Fruit fly (Drosophila melanogaster) whole organism, wandering third instar larva: ENCODE measurements around the gene sas.

ENCODE experiments used
- Abd-B ChIP-seq: fragments of >200 bp; optimal IDR thresholded peaks from 2 replicates; lab custom pipeline; 2017; ENCODE audit warnings: missing biosample characterization, missing genetic modification characterization
- CG32264 ChIP-seq: fragments of 200-800 bp; sonication (Bioruptor generic); optimal IDR thresholded peaks from 2 replicates; lab custom pipeline; 2016; ENCODE audit warnings: missing biosample characterization, missing genetic modification characterization
- CrebA ChIP-seq: fragments of 200-800 bp; sonication (Bioruptor generic); optimal IDR thresholded peaks from 2 replicates; lab custom pipeline; 2016; ENCODE audit warnings: missing biosample characterization, mild to moderate bottlenecking, missing genetic modification characterization, borderline replicate concordance
- Dfd ChIP-seq: fragments of >200 bp; optimal IDR thresholded peaks from 2 replicates; lab custom pipeline; 2017; ENCODE audit warnings: missing biosample characterization, missing genetic modification characterization
- GATAd ChIP-seq: sonication (Bioruptor generic); optimal IDR thresholded peaks from 2 replicates; lab custom pipeline; 2016; ENCODE audit warnings: missing biosample characterization, missing genetic modification characterization
- HLH106 ChIP-seq: fragments of 200-800 bp; optimal IDR thresholded peaks from 3 replicates; lab custom pipeline; 2019; ENCODE audit warnings: missing biosample characterization, mild to moderate bottlenecking, missing genetic modification characterization, moderate library complexity
- Hnf4 ChIP-seq: fragments of 200-800 bp; sonication (Bioruptor generic); optimal IDR thresholded peaks from 2 replicates; lab custom pipeline; 2016; ENCODE audit warnings: missing biosample characterization, mild to moderate bottlenecking, missing genetic modification characterization
- Hr78 ChIP-seq: fragments of >200 bp; optimal IDR thresholded peaks from 2 replicates; lab custom pipeline; 2017; ENCODE audit warnings: missing biosample characterization, missing genetic modification characterization
- Hr83 ChIP-seq: fragments of 200-300 bp; sonication (Bioruptor generic); optimal IDR thresholded peaks from 2 replicates; lab custom pipeline; 2016; ENCODE audit warnings: missing biosample characterization, mild to moderate bottlenecking, missing genetic modification characterization, moderate library complexity; ENCODE audit not compliant: poor library complexity, severe bottlenecking
- Jra ChIP-seq: sonication (Bioruptor generic); optimal IDR thresholded peaks from 2 replicates; lab custom pipeline; 2016; ENCODE audit warnings: missing biosample characterization, missing genetic modification characterization
- Mio ChIP-seq: sonication (Bioruptor generic); optimal IDR thresholded peaks from 2 replicates; lab custom pipeline; 2016; ENCODE audit warnings: missing biosample characterization, missing genetic modification characterization
- Myc ChIP-seq: fragments of >200 bp; optimal IDR thresholded peaks from 2 replicates; lab custom pipeline; 2017
- OdsH ChIP-seq: fragments of 200-800 bp; sonication (Bioruptor generic); optimal IDR thresholded peaks from 2 replicates; lab custom pipeline; 2016; ENCODE audit warnings: missing biosample characterization, mild to moderate bottlenecking, missing genetic modification characterization
- Sp1 ChIP-seq: fragments of 200-800 bp; sonication (Bioruptor generic); optimal IDR thresholded peaks from 3 replicates; lab custom pipeline; 2019; ENCODE audit warnings: missing biosample characterization, mild to moderate bottlenecking, missing genetic modification characterization, moderate library complexity
- Vsx2 ChIP-seq: fragments of 200-300, 225-300 bp; sonication (Bioruptor generic); optimal IDR thresholded peaks from 2 replicates; lab custom pipeline; 2018; ENCODE audit warnings: missing biosample characterization, missing genetic modification characterization; ENCODE audit not compliant: partially characterized antibody
- br ChIP-seq: fragments of 200-800 bp; sonication (Bioruptor generic); optimal IDR thresholded peaks from 2 replicates; lab custom pipeline; 2016; ENCODE audit warnings: missing biosample characterization, missing genetic modification characterization
- brk ChIP-seq: fragments of 200-800 bp; sonication (Bioruptor generic); optimal IDR thresholded peaks from 2 replicates; lab custom pipeline; 2016; ENCODE audit warnings: missing biosample characterization, mild to moderate bottlenecking, missing genetic modification characterization
- dmrt93B ChIP-seq: fragments of 200-800 bp; sonication (Bioruptor generic); optimal IDR thresholded peaks from 2 replicates; lab custom pipeline; 2018; ENCODE audit warnings: missing biosample characterization, mild to moderate bottlenecking, missing genetic modification characterization
- dsf ChIP-seq: sonication (Bioruptor generic); optimal IDR thresholded peaks from 2 replicates; lab custom pipeline; 2016; ENCODE audit warnings: missing biosample characterization, missing genetic modification characterization, borderline replicate concordance
- foxo ChIP-seq, 2 experiments: fragments of 200-800 bp; sonication (Bioruptor generic); optimal IDR thresholded peaks; 2 replicates in 1 of 2; 3 replicates in 1 of 2; lab custom pipeline; 2016 to 2017; ENCODE audit warnings: missing biosample characterization in 2 of 2, missing genetic modification characterization in 2 of 2
- fru ChIP-seq: fragments of 200-800 bp; sonication (Bioruptor generic); optimal IDR thresholded peaks from 3 replicates; lab custom pipeline; 2016; ENCODE audit warnings: missing biosample characterization, mild to moderate bottlenecking, missing genetic modification characterization
- h ChIP-seq: fragments of 200-800 bp; sonication (Bioruptor generic); optimal IDR thresholded peaks from 3 replicates; lab custom pipeline; 2016; ENCODE audit warnings: missing biosample characterization, mild to moderate bottlenecking, missing genetic modification characterization
- jim ChIP-seq: fragments of 175-275, 200-325 bp; sonication (Bioruptor generic); optimal IDR thresholded peaks from 2 replicates; lab custom pipeline; 2016; ENCODE audit warnings: missing biosample characterization, mild to moderate bottlenecking, missing genetic modification characterization
- pan ChIP-seq: fragments of >200 bp; optimal IDR thresholded peaks from 2 replicates; lab custom pipeline; 2017
- psq ChIP-seq: fragments of 200-800 bp; sonication (Bioruptor generic); optimal IDR thresholded peaks from 3 replicates; lab custom pipeline; 2017; ENCODE audit warnings: missing biosample characterization, mild to moderate bottlenecking, missing genetic modification characterization, moderate library complexity
- rgr ChIP-seq: fragments of 200-800 bp; sonication (Bioruptor generic); optimal IDR thresholded peaks from 3 replicates; lab custom pipeline; 2016; ENCODE audit warnings: missing biosample characterization, mild to moderate bottlenecking, missing genetic modification characterization
- sage ChIP-seq: fragments of 200-800 bp; sonication (Bioruptor generic); optimal IDR thresholded peaks from 2 replicates; lab custom pipeline; 2016; ENCODE audit warnings: missing biosample characterization, mild to moderate bottlenecking, missing genetic modification characterization
- usp ChIP-seq: fragments of >200 bp; optimal IDR thresholded peaks from 2 replicates; lab custom pipeline; 2017; ENCODE audit warnings: missing biosample characterization, missing genetic modification characterization

The sas gene

dm6 chr3R:7208331-7208730, 45.7 kb downstream of the sas start, which contains the start of gene CG1288:
Gene CG1288, minus strand, starts transcription at chr3R:7208431.
- TF ChIP-seq brk (GFP tag; lab: Kevin White, UChicago), result no peak
- no peak for TF ChIP-seq Mio (GFP tag; lab: Kevin White, UChicago)
- TF ChIP-seq foxo (GFP tag; optimal IDR thresholded peaks at IDR 0.05; lab: Kevin White, UChicago), result no peak
- TF ChIP-seq usp, result no peak
- no peak for TF ChIP-seq sage (GFP tag; lab: Kevin White, UChicago)
- no peak for TF ChIP-seq Myc (lab: Kevin White, UChicago)

- TF ChIP-seq CG32264 (GFP tag; lab: Kevin White, UChicago) (no peak), Sp1 (GFP tag; lab: Kevin White, UChicago) (no peak), rgr (GFP tag; lab: Kevin White, UChicago) (peak; percentile 22)
These were observed 54.4 kb downstream of the sas start, which contains the start of gene CG14606 for dm6 chr3R:7216924-7217529. Gene CG14606, minus strand, starts transcription at chr3R:7217083.

- TF ChIP-seq Hr83 (GFP tag; lab: Kevin White, UChicago), result no peak
- TF ChIP-seq jim (GFP tag; lab: Kevin White, UChicago), result no peak
- TF ChIP-seq HLH106, result no peak
- no peak for TF ChIP-seq h (GFP tag; lab: Kevin White, UChicago)
- no peak for TF ChIP-seq OdsH
- TF ChIP-seq brk (GFP tag; lab: Kevin White, UChicago), result no peak
- TF ChIP-seq dmrt93B (GFP tag; lab: Kevin White, UChicago), result no peak
- TF ChIP-seq Jra (GFP tag; lab: Kevin White, UChicago), result no peak
These were observed 57.0 kb downstream of the sas start, which contains the start of gene CG14605 for dm6 chr3R:7219605-7220004. Gene CG14605, minus strand, starts transcription at chr3R:7219705.

- TF ChIP-seq dsf (GFP tag; lab: Kevin White, UChicago) (no peak), Dfd (GFP tag; lab: Kevin White, UChicago) (no peak), Vsx2 (GFP tag; lab: Kevin White, UChicago) (no peak), Jra (GFP tag; lab: Kevin White, UChicago) (no peak), HLH106 (no peak), pan (lab: Kevin White, UChicago) (no peak), CrebA (GFP tag; lab: Kevin White, UChicago) (no peak), Hnf4 (GFP tag; lab: Kevin White, UChicago) (no peak), Hr78 (no peak), OdsH (no peak), Hr83 (GFP tag; lab: Kevin White, UChicago) (no peak), fru (GFP tag; lab: Kevin White, UChicago) (no peak), psq (GFP tag; lab: Kevin White, UChicago) (no peak), GATAd (GFP tag; lab: Kevin White, UChicago) (no peak), usp (no peak), CG32264 (GFP tag; lab: Kevin White, UChicago) (no peak), br (GFP tag; lab: Kevin White, UChicago) (no peak), Abd-B (GFP tag; lab: Kevin White, UChicago) (no peak)
These were observed 61.4 kb downstream of the sas start, which contains the start of gene thw for dm6 chr3R:7223972-7224464. Gene thw, plus strand, starts transcription at chr3R:7224414.
